Worm (Caenorhabditis elegans): Measurements from ENCODE around the gene C23G10.2.

C23G10.2 gene

ce11 chrIII:6180294-6180693, 27.6 kb upstream of the C23G10.2 start:
- TF ChIP-seq elt-2 (tag; optimal IDR thresholded peaks at IDR 0.05) (peak; percentile 20), hlh-15 (tag; optimal IDR thresholded peaks at IDR 0.05) (no peak)

ce11 chrIII:6183118-6183517, 24.7 kb upstream of the C23G10.2 start, which contains the start of gene nas-28:
Gene nas-28 (minus strand): TSS chrIII:6183218.
- TF ChIP-seq fax-1 (tag; optimal IDR thresholded peaks at IDR 0.05) = no peak
- TF ChIP-seq syd-9 (tag; optimal IDR thresholded peaks at IDR 0.05) = no peak
- TF ChIP-seq ama-1 (optimal IDR thresholded peaks at IDR 0.05) = no peak

- peak; percentile 9 for TF ChIP-seq unc-42 (tag; optimal IDR thresholded peaks at IDR 0.05)
Observed at ce11 chrIII:6188020-6188419, 19.8 kb upstream of the C23G10.2 start.

ce11 chrIII:6190810-6191209, 17.1 kb upstream of the C23G10.2 start, which contains the start of gene C23G10.5:
Gene C23G10.5 (plus strand): TSS chrIII:6191110.
- TF ChIP-seq sox-2 (GFP tag; IDR thresholded peaks at IDR 0.05) = no peak
- TF ChIP-seq tbx-2 (tag; optimal IDR thresholded peaks at IDR 0.05) = no peak

- no peak for TF ChIP-seq ceh-34 (tag; optimal IDR thresholded peaks at IDR 0.05)
- no peak for TF ChIP-seq gmeb-2 (tag; optimal IDR thresholded peaks at IDR 0.05)
- TF ChIP-seq unc-42 (tag; optimal IDR thresholded peaks at IDR 0.05) = no peak
- TF ChIP-seq hlh-30 (tag; optimal IDR thresholded peaks at IDR 0.05; ENCODE audit: insufficient read depth) = no peak
- no peak for TF ChIP-seq hlh-6 (tag; optimal IDR thresholded peaks at IDR 0.05)
- TF ChIP-seq ceh-2 (tag; optimal IDR thresholded peaks at IDR 0.05) = no peak
- no peak for TF ChIP-seq mec-3 (tag; optimal IDR thresholded peaks at IDR 0.05; ENCODE audit: borderline replicate concordance)
- TF ChIP-seq ceh-14 (tag; optimal IDR thresholded peaks at IDR 0.05) = no peak
- no peak for TF ChIP-seq pax-1 (tag; optimal IDR thresholded peaks at IDR 0.05)
- no peak for TF ChIP-seq T23F11.4 (GFP tag; optimal IDR thresholded peaks at IDR 0.05)
- no peak for TF ChIP-seq pat-9 (tag; optimal IDR thresholded peaks at IDR 0.05)
- no peak for TF ChIP-seq unc-55 (GFP tag; optimal IDR thresholded peaks at IDR 0.05)
- no peak for TF ChIP-seq nfya-1 (tag; optimal IDR thresholded peaks at IDR 0.05)
- no peak for TF ChIP-seq madf-2 (tag; optimal IDR thresholded peaks at IDR 0.05)
- no peak for TF ChIP-seq hlh-8 (tag; optimal IDR thresholded peaks at IDR 0.05)
- no peak for TF ChIP-seq ama-1 (optimal IDR thresholded peaks at IDR 0.05)
- no peak for TF ChIP-seq odd-2 (tag; optimal IDR thresholded peaks at IDR 0.05)
- TF ChIP-seq ztf-16 (tag; optimal IDR thresholded peaks at IDR 0.05) = no peak
- no peak for TF ChIP-seq pag-3 (tag; optimal IDR thresholded peaks at IDR 0.05; ENCODE audit: borderline replicate concordance)
- TF ChIP-seq dve-1 (tag; optimal IDR thresholded peaks at IDR 0.05) = no peak
Observed at ce11 chrIII:6194480-6194879, 13.4 kb upstream of the C23G10.2 start, which contains the start of gene ugt-66. Gene ugt-66 (minus strand): TSS chrIII:6194580.

- TF ChIP-seq Y22D7AL.16 (tag; optimal IDR thresholded peaks at IDR 0.05) (no peak), ama-1 (optimal IDR thresholded peaks at IDR 0.05) (no peak), ceh-14 (tag; optimal IDR thresholded peaks at IDR 0.05) (no peak), K09A11.1 (tag; optimal IDR thresholded peaks at IDR 0.05; ENCODE audit: insufficient read depth) (no peak), ceh-45 (GFP tag; IDR thresholded peaks at IDR 0.05) (no peak), dmd-4 (tag; optimal IDR thresholded peaks at IDR 0.05; ENCODE audit: borderline replicate concordance) (no peak), che-1 (tag; optimal IDR thresholded peaks at IDR 0.05) (no peak), nfya-1 (tag; optimal IDR thresholded peaks at IDR 0.05) (no peak), K02D7.2 (tag; optimal IDR thresholded peaks at IDR 0.05) (no peak), pha-4 (tag; optimal IDR thresholded peaks at IDR 0.05) (no peak), T23F11.4 (GFP tag; optimal IDR thresholded peaks at IDR 0.05) (no peak), hlh-8 (tag; optimal IDR thresholded peaks at IDR 0.05) (no peak), sox-2 (GFP tag; IDR thresholded peaks at IDR 0.05) (no peak), ceh-48 (tag; optimal IDR thresholded peaks at IDR 0.05) (no peak), pros-1 (tag; optimal IDR thresholded peaks at IDR 0.05) (no peak), ceh-34 (tag; optimal IDR thresholded peaks at IDR 0.05) (no peak), C38D4.7 (GFP tag; optimal IDR thresholded peaks at IDR 0.05) (no peak)
Observed at ce11 chrIII:6195718-6196117, 12.1 kb upstream of the C23G10.2 start.

Measured in whole organism, late embryonic.